Fruit fly (Drosophila melanogaster): ENCODE measurements around the gene CG1523.

The CG1523 gene

DNA sequence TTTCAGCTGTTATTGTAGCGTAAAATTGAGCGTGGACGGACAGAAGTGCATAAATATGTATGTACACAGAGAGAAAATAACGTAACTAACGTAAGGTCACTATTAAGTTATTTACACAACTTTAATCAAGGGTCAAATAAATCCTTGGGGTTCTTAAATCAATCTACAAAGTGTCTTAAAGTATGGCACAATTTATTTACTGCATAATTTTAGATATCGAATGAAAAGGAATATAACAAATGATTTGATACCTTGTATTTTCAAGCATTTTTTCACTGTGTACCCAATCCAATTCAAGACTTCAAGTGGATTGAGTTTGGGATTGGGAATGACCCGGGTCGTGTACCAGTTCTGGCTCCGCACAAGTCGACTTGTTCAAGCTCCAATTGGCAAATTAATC lies 22.5 kb upstream of the CG1523 start (continued):
- TF ChIP-seq CG6854 (GFP tag; optimal IDR thresholded peaks at IDR 0.05) (no peak), Hr4 (GFP tag; optimal IDR thresholded peaks at IDR 0.05) (no peak), Ets21C (GFP tag; optimal IDR thresholded peaks at IDR 0.05) (no peak), Blimp-1 (GFP tag; optimal IDR thresholded peaks at IDR 0.05) (no peak), Smox (GFP tag; optimal IDR thresholded peaks at IDR 0.05) (no peak), dsx (GFP tag; optimal IDR thresholded peaks at IDR 0.05; ENCODE audit: poor library complexity, severe bottlenecking) (no peak), CG6792 (GFP tag; optimal IDR thresholded peaks at IDR 0.05) (no peak), CG32006 (GFP tag; optimal IDR thresholded peaks at IDR 0.05) (peak; percentile 79), CG31627 (GFP tag; optimal IDR thresholded peaks at IDR 0.05) (no peak)

dm6 chr3R:28840620-28841019 lies 21.2 kb upstream of the CG1523 start:
- TF ChIP-seq CG6808 (GFP tag; optimal IDR thresholded peaks at IDR 0.05): no peak
- TF ChIP-seq svp (GFP tag): peak; percentile 69
- no peak for TF ChIP-seq Ets96B (tag; optimal IDR thresholded peaks at IDR 0.05)
- peak; percentile 57 for TF ChIP-seq Eip78C (GFP tag)

dm6 chr3R:28831626-28832267 lies 12.3 kb upstream of the CG1523 start, which contains the start of gene WASp:
TSS of gene WASp (minus strand) at chr3R:28832024.
- TF ChIP-seq lz (GFP tag; optimal IDR thresholded peaks at IDR 0.05): peak; percentile 68
- TF ChIP-seq Hr4 (GFP tag; optimal IDR thresholded peaks at IDR 0.05): no peak
- TF ChIP-seq CG34406 (GFP tag; optimal IDR thresholded peaks at IDR 0.05): no peak
- no peak for TF ChIP-seq CG7368 (GFP tag; optimal IDR thresholded peaks at IDR 0.05)
- TF ChIP-seq CG11762 (GFP tag; optimal IDR thresholded peaks at IDR 0.05; ENCODE audit: insufficient read depth): no peak
- peak; percentile 23 for TF ChIP-seq CG6276 (GFP tag; optimal IDR thresholded peaks at IDR 0.05)
- peak; percentile 56 for TF ChIP-seq acj6 (GFP tag; optimal IDR thresholded peaks at IDR 0.05)
- TF ChIP-seq CG3032 (tag; optimal IDR thresholded peaks at IDR 0.05): peak; percentile 44
- TF ChIP-seq Eip75B (GFP tag; optimal IDR thresholded peaks at IDR 0.05): no peak
- TF ChIP-seq eg (GFP tag; IDR thresholded peaks at IDR 0.05): no peak
- TF ChIP-seq CG3919 (GFP tag; optimal IDR thresholded peaks at IDR 0.05): no peak
- TF ChIP-seq Ets21C (GFP tag; optimal IDR thresholded peaks at IDR 0.05): peak; percentile 26
- TF ChIP-seq cyc (GFP tag; optimal IDR thresholded peaks at IDR 0.05): no peak
- no peak for TF ChIP-seq CG4318 (GFP tag; optimal IDR thresholded peaks at IDR 0.05)
- TF ChIP-seq OdsH (GFP tag; optimal IDR thresholded peaks at IDR 0.05): no peak
- peak; percentile 3 for TF ChIP-seq fd59A (GFP tag; optimal IDR thresholded peaks at IDR 0.05)
- TF ChIP-seq CG11902 (GFP tag; optimal IDR thresholded peaks at IDR 0.05): no peak
- peak; percentile 59 for TF ChIP-seq CG16779 (tag; optimal IDR thresholded peaks at IDR 0.05)
- peak; percentile 64 for TF ChIP-seq esn (GFP tag; optimal IDR thresholded peaks at IDR 0.05)
- TF ChIP-seq CG10669 (GFP tag; optimal IDR thresholded peaks at IDR 0.05): no peak
- TF ChIP-seq fd85E (GFP tag; optimal IDR thresholded peaks at IDR 0.05): peak; percentile 51
- peak; percentile 35 for TF ChIP-seq CG32006 (GFP tag; optimal IDR thresholded peaks at IDR 0.05)
- TF ChIP-seq CG15336 (GFP tag; IDR thresholded peaks at IDR 0.05): no peak
- no peak for TF ChIP-seq spab (GFP tag; optimal IDR thresholded peaks at IDR 0.05)
- no peak for TF ChIP-seq Eip93F (GFP tag; optimal IDR thresholded peaks at IDR 0.05)
- no peak for TF ChIP-seq CG9139 (GFP tag; optimal IDR thresholded peaks at IDR 0.05)
- TF ChIP-seq pdm3 (GFP tag; optimal IDR thresholded peaks at IDR 0.05): peak; percentile 66
- TF ChIP-seq Smox (GFP tag; optimal IDR thresholded peaks at IDR 0.05): no peak
- no peak for TF ChIP-seq Ets96B (tag; optimal IDR thresholded peaks at IDR 0.05)
- TF ChIP-seq salr (GFP tag; optimal IDR thresholded peaks at IDR 0.05): peak; percentile 9 to 57
- no peak for TF ChIP-seq CG6792 (GFP tag; optimal IDR thresholded peaks at IDR 0.05)
- peak; percentile 48 for TF ChIP-seq CG31627 (GFP tag; optimal IDR thresholded peaks at IDR 0.05)
- TF ChIP-seq Sox15 (GFP tag; optimal IDR thresholded peaks at IDR 0.05): peak; percentile 21
- TF ChIP-seq Lpt (GFP tag; optimal IDR thresholded peaks at IDR 0.05): peak; percentile 9
- TF ChIP-seq Gug (GFP tag; IDR thresholded peaks at IDR 0.05): no peak; the same call in 1 of the 2 replicates
- TF ChIP-seq CG8632 (GFP tag; optimal IDR thresholded peaks at IDR 0.05): no peak
- peak; percentile 51 for TF ChIP-seq CG6808 (GFP tag; optimal IDR thresholded peaks at IDR 0.05)
- TF ChIP-seq CG11294 (GFP tag; IDR thresholded peaks at IDR 0.05): no peak
- no peak for TF ChIP-seq CG10631 (GFP tag; optimal IDR thresholded peaks at IDR 0.05)
- TF ChIP-seq Sox102F (GFP tag; optimal IDR thresholded peaks at IDR 0.05): no peak
- peak; percentile 64 for TF ChIP-seq Sox14 (GFP tag; optimal IDR thresholded peaks at IDR 0.05)
- TF ChIP-seq Hr38 (GFP tag; optimal IDR thresholded peaks at IDR 0.05): no peak

All from whole organism, prepupa.